Worm (Caenorhabditis elegans) whole organism, mixed stage, embryonic: ENCODE measurements around the gene C05G5.3.
A peak's percentile ranks its signal among the peaks of the same experiment; 100 is the strongest.

Source experiments
- M03D4.4 ChIP-seq: sonication (generic microtip); optimal IDR thresholded peaks from 2 replicates; lab custom pipeline; 2017; ENCODE audit warnings: mild to moderate bottlenecking, missing genetic modification characterization, missing compliant biosample characterization
- bed-3 ChIP-seq: fragments of 200-800 bp; sonication (Bioruptor generic); optimal IDR thresholded peaks from 3 replicates; lab custom pipeline; 2018; ENCODE audit warnings: mild to moderate bottlenecking, missing genetic modification characterization, moderate library complexity, missing compliant biosample characterization
- blmp-1 ChIP-seq: fragments of 150-350 bp; optimal IDR thresholded peaks from 2 replicates; lab custom pipeline; 2014; ENCODE audit warnings: missing biosample characterization, missing genetic modification characterization
- ceh-39 ChIP-seq: fragments of 150-350 bp; optimal IDR thresholded peaks from 2 replicates; lab custom pipeline; 2014; ENCODE audit warnings: missing biosample characterization, missing genetic modification characterization
- ceh-43 ChIP-seq: fragments of 200-800 bp; sonication (Bioruptor generic); optimal IDR thresholded peaks from 2 replicates; lab custom pipeline; 2018; ENCODE audit warnings: mild to moderate bottlenecking, missing genetic modification characterization, moderate library complexity, missing compliant biosample characterization
- ceh-83 ChIP-seq: fragments of 200-800 bp; sonication (Bioruptor generic); optimal IDR thresholded peaks from 2 replicates; lab custom pipeline; 2018; ENCODE audit warnings: mild to moderate bottlenecking, missing genetic modification characterization, missing compliant biosample characterization
- ces-1 ChIP-seq: fragments of 150-350 bp; optimal IDR thresholded peaks from 2 replicates; lab custom pipeline; 2014; ENCODE audit warnings: missing biosample characterization, missing genetic modification reagents, missing genetic modification characterization
- cnd-1 ChIP-seq: fragments of 200-800 bp; sonication (Bioruptor generic); optimal IDR thresholded peaks from 2 replicates; lab custom pipeline; 2018; ENCODE audit warnings: mild to moderate bottlenecking, missing genetic modification characterization, missing compliant biosample characterization
- drap-1 ChIP-seq: fragments of 200-800 bp; sonication (Bioruptor generic); optimal IDR thresholded peaks from 3 replicates; lab custom pipeline; 2018; ENCODE audit warnings: mild to moderate bottlenecking, missing genetic modification characterization, missing compliant biosample characterization
- elt-1 ChIP-seq: sonication (generic microtip); optimal IDR thresholded peaks from 2 replicates; lab custom pipeline; 2017; ENCODE audit warnings: missing genetic modification characterization, mild to moderate bottlenecking, missing compliant biosample characterization, antibody characterized with exemption, moderate library complexity, borderline replicate concordance; ENCODE audit not compliant: insufficient read depth
- elt-3 ChIP-seq: fragments of 150-350 bp; optimal IDR thresholded peaks from 2 replicates; lab custom pipeline; 2014; ENCODE audit warnings: missing biosample characterization, missing genetic modification characterization
- flh-1 ChIP-seq: fragments of 200-800 bp; sonication (Bioruptor generic); optimal IDR thresholded peaks from 2 replicates; lab custom pipeline; 2018; ENCODE audit warnings: mild to moderate bottlenecking, missing genetic modification characterization, moderate library complexity, missing compliant biosample characterization
- ham-2 ChIP-seq: fragments of 200-800 bp; sonication (Bioruptor generic); optimal IDR thresholded peaks from 2 replicates; lab custom pipeline; 2018; ENCODE audit warnings: mild to moderate bottlenecking, missing genetic modification characterization, missing compliant biosample characterization
- hlh-1 ChIP-seq: fragments of 150-350 bp; optimal IDR thresholded peaks from 2 replicates; lab custom pipeline; 2014; ENCODE audit warnings: missing biosample characterization, missing genetic modification reagents, missing genetic modification characterization
- lin-13 ChIP-seq: fragments of 150-350 bp; optimal IDR thresholded peaks from 2 replicates; lab custom pipeline; 2014; ENCODE audit warnings: missing biosample characterization, missing genetic modification characterization
- lin-32 ChIP-seq: fragments of 200-800 bp; sonication (Bioruptor generic); optimal IDR thresholded peaks from 2 replicates; lab custom pipeline; 2018; ENCODE audit warnings: mild to moderate bottlenecking, missing genetic modification characterization, missing compliant biosample characterization
- lsy-2 ChIP-seq: fragments of 150-350 bp; optimal IDR thresholded peaks from 2 replicates; lab custom pipeline; 2014; ENCODE audit warnings: missing biosample characterization, missing genetic modification characterization
- mab-5 ChIP-seq: fragments of 150-350 bp; optimal IDR thresholded peaks from 2 replicates; lab custom pipeline; 2014; ENCODE audit warnings: missing biosample characterization, missing genetic modification characterization
- mep-1 ChIP-seq: fragments of 150-350 bp; optimal IDR thresholded peaks from 2 replicates; lab custom pipeline; 2017; ENCODE audit warnings: missing biosample characterization, missing genetic modification reagents, missing genetic modification characterization, inconsistent platforms
- mls-2 ChIP-seq: sonication (generic microtip); optimal IDR thresholded peaks from 2 replicates; lab custom pipeline; 2016; ENCODE audit warnings: mild to moderate bottlenecking, missing genetic modification characterization, moderate library complexity, missing compliant biosample characterization
- nhr-12 ChIP-seq: fragments of 150-350 bp; optimal IDR thresholded peaks from 2 replicates; lab custom pipeline; 2014; ENCODE audit warnings: missing biosample characterization, missing genetic modification characterization
- nhr-2 ChIP-seq: fragments of 150-350 bp; optimal IDR thresholded peaks from 2 replicates; lab custom pipeline; 2014; ENCODE audit warnings: missing biosample characterization, missing genetic modification characterization
- nhr-237 ChIP-seq: fragments of 150-350 bp; optimal IDR thresholded peaks from 2 replicates; lab custom pipeline; 2014; ENCODE audit warnings: missing biosample characterization, missing genetic modification characterization
- nhr-28 ChIP-seq: fragments of 150-350 bp; optimal IDR thresholded peaks from 2 replicates; lab custom pipeline; 2014; ENCODE audit warnings: missing biosample characterization, missing genetic modification characterization
- nhr-76 ChIP-seq: sonication (generic microtip); optimal IDR thresholded peaks from 2 replicates; lab custom pipeline; 2017; ENCODE audit warnings: missing biosample characterization, missing genetic modification characterization
- pha-4 ChIP-seq: fragments of 150-350 bp; optimal IDR thresholded peaks from 2 replicates; lab custom pipeline; 2018; ENCODE audit warnings: missing biosample characterization, missing genetic modification reagents, missing genetic modification characterization
- sem-2 ChIP-seq: fragments of 200-800 bp; sonication (Bioruptor generic); optimal IDR thresholded peaks from 2 replicates; lab custom pipeline; 2018; ENCODE audit warnings: mild to moderate bottlenecking, missing genetic modification characterization, missing compliant biosample characterization
- snpc-4 ChIP-seq: fragments of 150-350 bp; optimal IDR thresholded peaks from 2 replicates; lab custom pipeline; 2014; ENCODE audit warnings: missing biosample characterization, missing genetic modification characterization
- sptf-1 ChIP-seq: sonication (generic microtip); optimal IDR thresholded peaks from 2 replicates; lab custom pipeline; 2017; ENCODE audit warnings: mild to moderate bottlenecking, missing genetic modification characterization, moderate library complexity, missing compliant biosample characterization
- tbx-8 ChIP-seq: fragments of 200-800 bp; sonication (Bioruptor generic); optimal IDR thresholded peaks from 2 replicates; lab custom pipeline; 2018; ENCODE audit warnings: mild to moderate bottlenecking, missing genetic modification characterization, moderate library complexity, missing compliant biosample characterization
- unc-120 ChIP-seq: sonication (generic microtip); optimal IDR thresholded peaks from 2 replicates; lab custom pipeline; 2017; ENCODE audit warnings: missing genetic modification characterization, missing compliant biosample characterization; ENCODE audit not compliant: poor library complexity, severe bottlenecking
- unc-39 ChIP-seq: fragments of 150-350 bp; optimal IDR thresholded peaks from 2 replicates; lab custom pipeline; 2014; ENCODE audit warnings: missing biosample characterization, missing genetic modification characterization
- unc-62 ChIP-seq: fragments of 150-350 bp; optimal IDR thresholded peaks from 2 replicates; lab custom pipeline; 2014; ENCODE audit warnings: missing biosample characterization, missing genetic modification reagents, missing genetic modification characterization
- zip-8 ChIP-seq: fragments of 150-350 bp; optimal IDR thresholded peaks from 2 replicates; lab custom pipeline; 2014; ENCODE audit warnings: missing biosample characterization, missing genetic modification characterization
- ztf-11 ChIP-seq: fragments of 150-350 bp; optimal IDR thresholded peaks from 2 replicates; lab custom pipeline; 2014; ENCODE audit warnings: missing biosample characterization, missing genetic modification characterization

C05G5.3 gene

ce11 chrX:14753514-14754076 is 1.8 kb upstream of the C05G5.3 start, which contains the start of gene sucl-1 (continued):
- TF ChIP-seq ceh-43 (GFP tag; lab: Kevin White, UChicago) (no peak), tbx-8 (GFP tag; lab: Kevin White, UChicago) (no peak)

- TF ChIP-seq ceh-83 (GFP tag; lab: Kevin White, UChicago) (peak; percentile 16), ztf-11 (tag; lab: Kevin White, UChicago) (no peak), elt-1 (no peak), unc-39 (no peak), lin-32 (GFP tag; lab: Kevin White, UChicago) (no peak), elt-3 (tag; lab: Kevin White, UChicago) (peak; percentile 56), lsy-2 (tag; lab: Kevin White, UChicago) (peak; percentile 68), zip-8 (tag; lab: Kevin White, UChicago) (no peak), snpc-4 (tag; lab: Kevin White, UChicago) (no peak), lin-13 (tag; lab: Kevin White, UChicago) (peak; percentile 51), tbx-8 (GFP tag; lab: Kevin White, UChicago) (no peak), mab-5 (tag; lab: Kevin White, UChicago) (no peak), ceh-39 (tag; lab: Kevin White, UChicago) (peak; percentile 39), cnd-1 (tag; lab: Kevin White, UChicago) (peak; percentile 49), nhr-12 (tag; lab: Kevin White, UChicago) (no peak), nhr-237 (tag; lab: Kevin White, UChicago) (peak; percentile 75), ham-2 (GFP tag; lab: Kevin White, UChicago) (no peak), mls-2 (peak; percentile 47), bed-3 (no peak), drap-1 (GFP tag; lab: Kevin White, UChicago) (no peak), flh-1 (GFP tag; lab: Kevin White, UChicago) (no peak), ceh-43 (GFP tag; lab: Kevin White, UChicago) (peak; percentile 6), pha-4 (tag; lab: Kevin White, UChicago) (peak; percentile 41), sem-2 (GFP tag; lab: Kevin White, UChicago) (no peak), nhr-28 (no peak), M03D4.4 (peak; percentile 27), mep-1 (tag; lab: Kevin White, UChicago) (peak; percentile 92), unc-120 (tag; lab: Kevin White, UChicago) (peak; percentile 66), blmp-1 (tag; lab: Kevin White, UChicago) (no peak), sptf-1 (peak; percentile 36), nhr-76 (tag; lab: Kevin White, UChicago) (no peak), hlh-1 (tag; lab: Kevin White, UChicago) (peak; percentile 12), nhr-2 (peak; percentile 16), unc-62 (GFP tag; lab: Kevin White, UChicago) (peak; percentile 33), ces-1 (GFP tag; lab: Kevin White, UChicago) (peak; percentile 42)
These were observed 4.9 kb downstream of the C05G5.3 start, which contains the start of gene C05G5.2 for ce11 chrX:14746948-14747347. C05G5.2 (plus strand) TSS chrX:14747303.

ce11 chrX:14745218-14745617 is 6.6 kb downstream of the C05G5.3 start:
- TF ChIP-seq bed-3 (no peak), blmp-1 (tag; lab: Kevin White, UChicago) (no peak), ceh-83 (GFP tag; lab: Kevin White, UChicago) (no peak), mep-1 (tag; lab: Kevin White, UChicago) (no peak), ham-2 (GFP tag; lab: Kevin White, UChicago) (no peak), sptf-1 (no peak), unc-39 (no peak), snpc-4 (tag; lab: Kevin White, UChicago) (no peak), mls-2 (no peak), tbx-8 (GFP tag; lab: Kevin White, UChicago) (no peak), nhr-76 (tag; lab: Kevin White, UChicago) (no peak), sem-2 (GFP tag; lab: Kevin White, UChicago) (no peak), mab-5 (tag; lab: Kevin White, UChicago) (no peak), nhr-237 (tag; lab: Kevin White, UChicago) (no peak), M03D4.4 (no peak), elt-3 (tag; lab: Kevin White, UChicago) (no peak), nhr-28 (no peak), ceh-43 (GFP tag; lab: Kevin White, UChicago) (no peak)
